Fruit fly (Drosophila melanogaster) whole organism, adult: ENCODE measurements around the gene CAH9.

Source experiments
- CG11617 ChIP-seq: fragments of 200-800 bp; sonication (Bioruptor generic); optimal IDR thresholded peaks from 2 replicates; lab custom pipeline; 2017; ENCODE audit warnings: mild to moderate bottlenecking, missing biosample characterization, missing genetic modification reagents, missing genetic modification characterization
- CG12768 ChIP-seq: fragments of 200-800 bp; sonication (Bioruptor generic); optimal IDR thresholded peaks from 2 replicates; lab custom pipeline; 2017; ENCODE audit warnings: missing biosample characterization, missing genetic modification characterization, mild to moderate bottlenecking, moderate library complexity, missing genetic modification reagents
- CG14711 ChIP-seq: fragments of 200-800 bp; sonication (Bioruptor generic); optimal IDR thresholded peaks from 2 replicates; lab custom pipeline; 2018; ENCODE audit warnings: missing biosample characterization, mild to moderate bottlenecking, missing genetic modification characterization, moderate library complexity
- CG1620 ChIP-seq: fragments of 200-800 bp; sonication (Bioruptor generic); optimal IDR thresholded peaks from 2 replicates; lab custom pipeline; 2016; ENCODE audit warnings: missing biosample characterization, missing genetic modification characterization
- CG33017 ChIP-seq: fragments of 200-800 bp; sonication (Bioruptor generic); optimal IDR thresholded peaks from 2 replicates; lab custom pipeline; 2018; ENCODE audit warnings: missing biosample characterization, mild to moderate bottlenecking, missing genetic modification characterization, moderate library complexity
- CG5204 ChIP-seq: fragments of 200-800 bp; sonication (Bioruptor generic); optimal IDR thresholded peaks from 2 replicates; lab custom pipeline; 2016; ENCODE audit warnings: missing biosample characterization, missing genetic modification characterization
- CG7045 ChIP-seq: fragments of 200-800 bp; sonication (Bioruptor generic); optimal IDR thresholded peaks from 2 replicates; lab custom pipeline; 2017; ENCODE audit warnings: missing biosample characterization, mild to moderate bottlenecking, missing genetic modification characterization
- CG7101 ChIP-seq: fragments of 200-800 bp; sonication (Bioruptor generic); optimal IDR thresholded peaks from 2 replicates; lab custom pipeline; 2018; ENCODE audit warnings: missing biosample characterization, mild to moderate bottlenecking, missing genetic modification characterization, moderate library complexity
- Clk ChIP-seq: fragments of 200-800 bp; sonication (Bioruptor generic); optimal IDR thresholded peaks from 2 replicates; lab custom pipeline; 2017; ENCODE audit warnings: missing biosample characterization, missing genetic modification characterization
- Crg-1 ChIP-seq: fragments of 200-800 bp; sonication (Bioruptor generic); optimal IDR thresholded peaks from 2 replicates; lab custom pipeline; 2016; ENCODE audit warnings: missing biosample characterization, missing genetic modification characterization
- Hr96 ChIP-seq: fragments of 200-800 bp; sonication (Bioruptor generic); optimal IDR thresholded peaks from 2 replicates; lab custom pipeline; 2016; ENCODE audit warnings: missing biosample characterization, missing genetic modification characterization
- Mnt ChIP-seq: fragments of 200-800 bp; sonication (Bioruptor generic); optimal IDR thresholded peaks from 2 replicates; lab custom pipeline; 2016; ENCODE audit warnings: missing biosample characterization, mild to moderate bottlenecking, missing genetic modification characterization
- bab1 ChIP-seq: fragments of 200-800 bp; sonication (Bioruptor generic); optimal IDR thresholded peaks from 3 replicates; lab custom pipeline; 2019; ENCODE audit warnings: missing biosample characterization, mild to moderate bottlenecking, missing genetic modification characterization, moderate library complexity
- cic ChIP-seq: fragments of 200-800 bp; sonication (Bioruptor generic); optimal IDR thresholded peaks from 2 replicates; lab custom pipeline; 2017; ENCODE audit warnings: missing biosample characterization, mild to moderate bottlenecking, missing genetic modification characterization, moderate library complexity
- cnc ChIP-seq, 2 experiments: fragments of >200 bp; optimal IDR thresholded peaks; 2 replicates each; lab custom pipeline; 2017
- kay ChIP-seq: fragments of 200-800 bp; sonication (Bioruptor generic); peaks from one replicate; lab custom pipeline; 2016; ENCODE audit warnings: missing biosample characterization, missing genetic modification characterization, borderline replicate concordance
- ovo ChIP-seq: fragments of 200-800 bp; sonication (Bioruptor generic); optimal IDR thresholded peaks from 2 replicates; lab custom pipeline; 2016; ENCODE audit warnings: missing biosample characterization, missing genetic modification characterization
- pad ChIP-seq: fragments of 200-800 bp; sonication (Bioruptor generic); optimal IDR thresholded peaks from 3 replicates; lab custom pipeline; 2017; ENCODE audit warnings: missing biosample characterization, missing genetic modification characterization, mild to moderate bottlenecking, moderate library complexity, missing genetic modification reagents
- tj ChIP-seq: fragments of 200-800 bp; sonication (Bioruptor generic); optimal IDR thresholded peaks from 3 replicates; lab custom pipeline; 2017; ENCODE audit warnings: missing biosample characterization, mild to moderate bottlenecking, missing genetic modification characterization, moderate library complexity
- toe ChIP-seq: fragments of 200-800 bp; sonication (Bioruptor generic); optimal IDR thresholded peaks from 2 replicates; lab custom pipeline; 2016; ENCODE audit warnings: missing biosample characterization, missing genetic modification characterization

Gene CAH9

DNA sequence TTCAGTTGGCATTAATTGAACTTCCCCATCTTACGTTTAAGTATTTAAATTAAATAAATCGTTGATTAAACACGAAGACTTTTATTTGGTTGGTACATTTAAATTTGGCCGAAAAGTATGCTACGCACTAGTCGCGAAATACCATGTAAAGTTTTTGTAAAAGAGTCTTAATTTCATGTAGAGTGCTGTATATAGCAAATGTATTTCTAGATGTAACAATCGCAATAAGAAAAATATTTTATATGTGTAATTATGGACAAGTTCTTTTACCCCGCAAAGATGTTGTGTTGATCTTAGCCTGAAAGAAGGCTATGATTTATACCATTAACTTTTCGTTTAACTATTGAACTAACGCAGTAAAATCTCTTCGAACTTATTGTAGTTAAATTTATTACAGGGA lies 23.2 kb downstream of the CAH9 start:
- TF ChIP-seq CG14711 (tag; lab: Kevin White, UChicago) = no peak
- no peak for TF ChIP-seq CG5204 (GFP tag; lab: Kevin White, UChicago)
- no peak for TF ChIP-seq CG12768 (GFP tag; lab: Kevin White, UChicago)
- TF ChIP-seq CG7101 (tag; lab: Kevin White, UChicago) = no peak
- TF ChIP-seq ovo (GFP tag; lab: Kevin White, UChicago) = no peak
- TF ChIP-seq Clk (GFP tag; lab: Kevin White, UChicago) = no peak
- no peak for TF ChIP-seq kay (GFP tag; lab: Kevin White, UChicago)
- TF ChIP-seq CG7045 (GFP tag; lab: Kevin White, UChicago) = no peak
- TF ChIP-seq Mnt (GFP tag; lab: Kevin White, UChicago) = no peak
- no peak for TF ChIP-seq bab1 (GFP tag; lab: Kevin White, UChicago)
- no peak for TF ChIP-seq CG11617 (GFP tag; lab: Kevin White, UChicago)
- TF ChIP-seq cnc (optimal IDR thresholded peaks at IDR 0.05; lab: Kevin White, UChicago) = no peak
- no peak for TF ChIP-seq CG33017 (tag; lab: Kevin White, UChicago)
- TF ChIP-seq Hr96 (GFP tag; lab: Kevin White, UChicago) = no peak
- TF ChIP-seq pad = no peak
- no peak for TF ChIP-seq toe
- TF ChIP-seq CG1620 (GFP tag; lab: Kevin White, UChicago) = no peak
- TF ChIP-seq Crg-1 (GFP tag; lab: Kevin White, UChicago) = no peak

DNA sequence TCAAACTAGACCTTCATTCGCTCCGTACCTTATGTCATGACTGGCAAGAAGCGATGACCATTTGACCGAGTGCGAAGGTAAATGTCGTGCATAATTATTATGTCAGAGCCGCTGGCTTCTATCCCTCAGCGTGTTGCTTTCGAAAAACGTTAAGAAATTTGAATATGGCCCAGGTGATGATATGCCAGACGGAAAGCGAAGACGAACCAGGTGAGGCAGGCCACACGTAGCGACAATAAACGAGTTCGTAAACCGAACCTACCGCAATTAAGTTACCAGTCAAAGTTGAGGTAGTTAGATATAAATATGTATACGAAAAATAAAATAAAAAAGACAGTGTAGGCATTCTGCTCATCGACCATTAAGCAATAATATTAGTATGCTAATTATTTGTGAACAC lies 29.4 kb downstream of the CAH9 start:
- TF ChIP-seq CG7045 (GFP tag; lab: Kevin White, UChicago) = no peak
- TF ChIP-seq ovo (GFP tag; lab: Kevin White, UChicago) = no peak
- no peak for TF ChIP-seq CG7101 (tag; lab: Kevin White, UChicago)
- no peak for TF ChIP-seq toe
- no peak for TF ChIP-seq CG5204 (GFP tag; lab: Kevin White, UChicago)
- TF ChIP-seq CG14711 (tag; lab: Kevin White, UChicago) = no peak
- no peak for TF ChIP-seq CG33017 (tag; lab: Kevin White, UChicago)
- TF ChIP-seq bab1 (GFP tag; lab: Kevin White, UChicago) = no peak
- TF ChIP-seq Mnt (GFP tag; lab: Kevin White, UChicago) = no peak
- TF ChIP-seq Hr96 (GFP tag; lab: Kevin White, UChicago) = no peak
- no peak for TF ChIP-seq CG12768 (GFP tag; lab: Kevin White, UChicago)
- no peak for TF ChIP-seq cic (GFP tag; lab: Kevin White, UChicago)
- no peak for TF ChIP-seq Clk (GFP tag; lab: Kevin White, UChicago)
- no peak for TF ChIP-seq kay (GFP tag; lab: Kevin White, UChicago)
- no peak for TF ChIP-seq cnc (optimal IDR thresholded peaks at IDR 0.05; lab: Kevin White, UChicago)
- TF ChIP-seq CG1620 (GFP tag; lab: Kevin White, UChicago) = no peak

DNA sequence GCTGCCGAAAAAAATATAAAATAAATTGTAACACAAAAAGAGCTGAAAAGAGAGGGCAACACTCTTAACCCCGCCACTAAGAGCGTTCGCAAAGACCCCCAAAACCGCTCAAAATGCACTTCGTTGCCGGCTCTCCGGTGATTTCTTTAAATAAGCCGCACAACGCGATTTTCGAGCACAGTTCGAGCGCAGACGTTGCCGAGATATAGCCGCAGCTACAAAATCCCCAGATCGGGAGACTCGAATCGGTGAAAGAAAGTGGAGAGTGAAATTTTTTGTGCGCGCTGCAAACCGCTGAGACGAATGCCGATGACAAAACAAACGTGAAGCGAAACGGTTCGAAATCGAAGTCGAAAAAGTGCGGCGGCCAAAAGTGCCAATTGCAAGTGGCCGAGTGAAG lies 30.3 kb downstream of the CAH9 start, which contains the start of gene CG14257:
Gene CG14257 (plus strand): TSS at position 177 of the 400 bp plus-strand sequence.
- TF ChIP-seq CG12768 (GFP tag; lab: Kevin White, UChicago) (no peak), CG33017 (tag; lab: Kevin White, UChicago) (no peak), cic (GFP tag; lab: Kevin White, UChicago) (no peak), cnc (optimal IDR thresholded peaks at IDR 0.05; lab: Kevin White, UChicago) (no peak), Mnt (GFP tag; lab: Kevin White, UChicago) (no peak)

DNA sequence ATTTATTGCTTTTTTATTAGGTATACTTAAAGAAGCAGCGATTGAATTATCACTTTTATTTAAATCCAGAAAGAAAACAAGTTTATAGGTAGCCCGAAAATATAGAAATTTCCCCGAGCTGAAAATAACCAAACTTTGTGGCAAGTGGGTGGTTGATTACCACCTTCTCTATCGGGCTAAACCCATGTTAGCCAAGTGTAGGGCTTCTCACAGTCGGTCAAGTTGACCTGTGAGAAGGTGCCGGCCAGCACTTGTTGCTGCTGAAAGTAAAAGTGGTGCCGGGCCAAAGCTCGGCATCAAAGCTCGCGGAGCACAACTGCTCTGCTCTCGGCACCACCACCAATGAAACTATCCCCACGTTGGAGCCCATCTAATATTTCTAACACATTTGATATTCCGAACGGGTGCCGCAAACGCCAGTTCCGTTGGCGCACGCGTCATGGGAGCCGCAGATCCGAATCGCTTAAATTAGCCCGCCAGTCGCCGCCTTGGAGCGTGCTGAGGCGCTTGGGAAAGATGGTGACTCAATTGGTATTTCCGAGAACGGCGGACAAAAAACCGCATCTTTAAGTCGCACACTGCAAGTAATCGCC lies 35.0 kb downstream of the CAH9 start:
- peak; percentile 69 for TF ChIP-seq kay (GFP tag; lab: Kevin White, UChicago)
- TF ChIP-seq CG7045 (GFP tag; lab: Kevin White, UChicago) = no peak
- peak; percentile 14 for TF ChIP-seq CG12768 (GFP tag; lab: Kevin White, UChicago)

DNA sequence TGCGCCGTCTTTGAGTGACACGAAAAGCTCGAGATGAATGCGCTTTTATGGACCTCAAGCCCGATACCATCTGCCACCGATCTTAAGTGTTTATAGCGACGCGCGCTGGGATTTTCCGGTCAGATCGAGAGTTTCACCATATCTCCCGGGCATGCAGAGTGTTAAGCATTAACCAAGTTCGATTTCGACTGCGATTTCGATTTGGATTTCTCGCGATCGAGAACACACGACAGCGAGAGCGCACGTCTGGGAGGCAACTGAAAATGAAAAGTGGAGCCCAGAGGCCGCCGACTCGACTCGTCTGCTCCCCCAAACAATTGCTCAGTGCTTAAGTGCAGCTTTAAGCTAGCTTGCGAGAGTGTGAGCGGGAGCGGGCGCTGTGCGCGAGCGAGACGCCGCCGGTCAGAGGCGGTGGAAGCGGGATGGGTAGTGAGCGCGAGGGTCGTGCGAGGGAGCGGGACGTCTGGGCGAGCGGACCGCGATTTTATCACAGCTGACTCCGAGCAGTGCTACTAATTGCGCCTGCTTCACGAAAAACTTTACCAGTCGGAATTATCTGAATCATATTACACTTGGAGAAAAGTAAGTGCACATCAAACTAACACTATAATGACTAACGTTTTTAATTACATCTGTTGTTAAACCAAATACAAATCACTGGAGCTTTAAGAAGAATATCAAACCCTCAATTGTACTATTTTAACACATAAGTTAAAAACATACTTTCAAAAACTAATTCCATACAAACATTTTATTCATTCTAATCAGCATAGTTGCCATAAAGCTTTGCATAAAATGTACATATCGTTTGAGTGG lies 36.0 kb downstream of the CAH9 start, which contains the start of gene spz:
Gene spz (minus strand): TSS at position 261 of the 816 bp plus-strand sequence.
- TF ChIP-seq Crg-1 (GFP tag; lab: Kevin White, UChicago) (no peak), CG33017 (tag; lab: Kevin White, UChicago) (no peak), ovo (GFP tag; lab: Kevin White, UChicago) (peak; percentile 40), tj (GFP tag; lab: Kevin White, UChicago) (no peak), CG7045 (GFP tag; lab: Kevin White, UChicago) (no peak), CG11617 (GFP tag; lab: Kevin White, UChicago) (no peak), Clk (GFP tag; lab: Kevin White, UChicago) (no peak), CG1620 (GFP tag; lab: Kevin White, UChicago) (no peak), pad (peak; percentile 46), CG14711 (tag; lab: Kevin White, UChicago) (no peak), cic (GFP tag; lab: Kevin White, UChicago) (no peak), toe (no peak), bab1 (GFP tag; lab: Kevin White, UChicago) (peak; percentile 31), CG7101 (tag; lab: Kevin White, UChicago) (no peak), CG5204 (GFP tag; lab: Kevin White, UChicago) (no peak), Hr96 (GFP tag; lab: Kevin White, UChicago) (no peak), CG12768 (GFP tag; lab: Kevin White, UChicago) (peak; percentile 11), Mnt (GFP tag; lab: Kevin White, UChicago) (no peak), cnc (optimal IDR thresholded peaks at IDR 0.05; lab: Kevin White, UChicago) (no peak), kay (GFP tag; lab: Kevin White, UChicago) (no peak)
